Worm (Caenorhabditis elegans) whole organism, L1 larva: ENCODE data around the gene ZK899.1.

Source experiments
- C16A3.4 ChIP-seq: fragments of 150-350 bp; optimal IDR thresholded peaks from 2 replicates; lab custom pipeline; 2014; ENCODE audit warnings: missing biosample characterization, missing genetic modification characterization
- aly-2 ChIP-seq: fragments of 150-350 bp; optimal IDR thresholded peaks from 2 replicates; lab custom pipeline; 2014; ENCODE audit warnings: missing biosample characterization, missing genetic modification characterization
- ceh-82 ChIP-seq, 3 experiments: fragments of 150-350 bp in 1 of 3; sonication (generic microtip) in 2 of 3; optimal IDR thresholded peaks; 2 replicates each; lab custom pipeline; 2014 to 2017; ENCODE audit warnings: missing biosample characterization in 3 of 3, missing genetic modification characterization in 3 of 3
- dpl-1 ChIP-seq, 3 experiments: fragments of 150-350 bp in 2 of 3; sonication (generic microtip) in 1 of 3; optimal IDR thresholded peaks; 2 replicates each; lab custom pipeline; 2014 to 2017; ENCODE audit warnings: missing biosample characterization in 3 of 3, missing genetic modification characterization in 3 of 3, missing genetic modification reagents in 3 of 3
- lin-35 ChIP-seq, 2 experiments: fragments of 150-350 bp; optimal IDR thresholded peaks; 2 replicates each; lab custom pipeline; 2014; ENCODE audit warnings: missing biosample characterization in 2 of 2, missing genetic modification characterization in 2 of 2, missing genetic modification reagents in 2 of 2
- lir-3 ChIP-seq: sonication (generic microtip); optimal IDR thresholded peaks from 2 replicates; lab custom pipeline; 2016; ENCODE audit warnings: mild to moderate bottlenecking, missing genetic modification characterization, moderate library complexity, missing compliant biosample characterization; ENCODE audit not compliant: poor library complexity
- nhr-71 ChIP-seq: sonication (generic microtip); optimal IDR thresholded peaks from 2 replicates; lab custom pipeline; 2016; ENCODE audit warnings: mild to moderate bottlenecking, missing genetic modification characterization, moderate library complexity, missing compliant biosample characterization
- nhr-84 ChIP-seq: sonication (generic microtip); optimal IDR thresholded peaks from 2 replicates; lab custom pipeline; 2017; ENCODE audit warnings: missing biosample characterization, missing genetic modification characterization
- pqm-1 ChIP-seq: sonication (generic microtip); optimal IDR thresholded peaks from 3 replicates; lab custom pipeline; 2017; ENCODE audit warnings: missing biosample characterization, missing genetic modification characterization
- tlp-1 ChIP-seq: fragments of 150-350 bp; optimal IDR thresholded peaks from 2 replicates; lab custom pipeline; 2014; ENCODE audit warnings: missing biosample characterization, missing genetic modification characterization
- unc-130 ChIP-seq: fragments of 150-350 bp; optimal IDR thresholded peaks from 2 replicates; lab custom pipeline; 2017; ENCODE audit warnings: missing biosample characterization, missing genetic modification characterization, inconsistent platforms

- no peak for TF ChIP-seq ceh-82 (tag; optimal IDR thresholded peaks at IDR 0.05; lab: Kevin White, UChicago)
- no peak for TF ChIP-seq dpl-1 (GFP tag; optimal IDR thresholded peaks at IDR 0.05; lab: Kevin White, UChicago)
- no peak for TF ChIP-seq C16A3.4 (tag; lab: Kevin White, UChicago)
- TF ChIP-seq unc-130 (tag; lab: Kevin White, UChicago): no peak
- TF ChIP-seq aly-2 (tag; lab: Kevin White, UChicago): no peak
- no peak for TF ChIP-seq nhr-84 (tag; lab: Kevin White, UChicago)
- TF ChIP-seq tlp-1 (tag; lab: Kevin White, UChicago): no peak
- TF ChIP-seq lir-3 (tag; lab: Kevin White, UChicago): no peak
- no peak for TF ChIP-seq lin-35 (GFP tag; optimal IDR thresholded peaks at IDR 0.05; lab: Kevin White, UChicago)
- TF ChIP-seq pqm-1 (tag; lab: Kevin White, UChicago): no peak
- no peak for TF ChIP-seq nhr-71 (tag; lab: Kevin White, UChicago)
These were observed at the start of gene ZK899.1 for ce11 chrX:9446177-9446694.
